Worm (Caenorhabditis elegans): Measurements from ENCODE around the gene coa-4.
"Not testable (repeated sequence)": the region's sequence is repeated elsewhere in the genome, so short reads cannot be mapped to it uniquely, and the experiment has no call there.

Gene coa-4

DNA sequence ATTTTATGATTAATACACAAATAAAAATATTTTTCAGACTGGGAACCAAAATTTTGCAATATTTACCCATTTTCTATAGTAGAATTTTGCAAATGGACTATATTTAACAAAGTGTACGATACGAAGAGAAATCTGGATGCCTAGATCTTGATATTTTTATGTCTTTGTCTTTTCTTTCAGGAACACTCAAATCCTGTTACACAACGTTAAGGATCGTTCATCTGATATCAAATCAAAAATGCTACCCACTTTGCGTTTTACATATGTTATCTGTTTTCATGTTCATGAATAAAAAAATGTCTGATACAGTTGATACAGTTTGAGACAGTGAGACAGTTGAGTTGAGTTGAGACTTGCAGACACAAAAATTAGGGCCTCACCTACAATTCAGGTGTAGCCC is 39.1 kb downstream of the coa-4 start, which contains the start of gene F49C12.1:
TSS of gene F49C12.1 (minus strand) at position 70 of the 400 bp plus-strand sequence.
- TF ChIP-seq tlf-1 (GFP tag; optimal IDR thresholded peaks at IDR 0.05) (no peak), die-1 (tag; optimal IDR thresholded peaks at IDR 0.05) (no peak), F10E7.11 (tag; optimal IDR thresholded peaks at IDR 0.05) (no peak), lsl-1 (GFP tag; optimal IDR thresholded peaks at IDR 0.05) (no peak), ceh-79 (tag; optimal IDR thresholded peaks at IDR 0.05) (no peak), nhr-120 (GFP tag; IDR thresholded peaks at IDR 0.05) (no peak), madf-8 (GFP tag; conservative IDR thresholded peaks at IDR 0.05) (no peak), Y56A3A.18 (GFP tag; IDR thresholded peaks at IDR 0.05) (no peak), chd-7 (tag; optimal IDR thresholded peaks at IDR 0.05) (no peak), ztf-18 (tag; optimal IDR thresholded peaks at IDR 0.05) (no peak), lag-1 (GFP tag; IDR thresholded peaks at IDR 0.05) (no peak)

DNA sequence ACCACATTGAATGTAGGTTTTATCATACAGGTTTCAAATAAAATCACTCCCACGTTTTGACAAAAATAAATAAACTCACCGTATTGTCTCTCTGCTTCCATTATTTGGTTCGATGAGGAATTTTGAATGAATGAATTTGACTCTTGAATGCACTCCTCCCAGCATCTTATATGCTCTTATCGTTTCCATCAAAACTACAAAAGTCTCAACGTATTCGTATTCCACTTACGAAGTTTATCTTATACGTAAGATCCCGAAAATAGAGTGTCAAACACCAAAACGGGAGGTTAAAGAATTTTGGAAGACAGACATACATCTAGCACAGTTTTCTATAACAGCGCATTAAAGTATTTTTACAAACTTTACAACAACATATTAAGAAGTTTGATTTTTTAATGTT is 41.6 kb downstream of the coa-4 start, which contains the start of gene nhr-264:
TSS of gene nhr-264 (minus strand) at position 101 of the 400 bp plus-strand sequence.
- not testable (repeated sequence) for TF ChIP-seq sdz-38 (tag; optimal IDR thresholded peaks at IDR 0.05); Y53G8AR.9 (GFP tag; conservative IDR thresholded peaks at IDR 0.05); ama-1 (optimal IDR thresholded peaks at IDR 0.05); ama-1 (GFP tag; optimal IDR thresholded peaks at IDR 0.05)

DNA sequence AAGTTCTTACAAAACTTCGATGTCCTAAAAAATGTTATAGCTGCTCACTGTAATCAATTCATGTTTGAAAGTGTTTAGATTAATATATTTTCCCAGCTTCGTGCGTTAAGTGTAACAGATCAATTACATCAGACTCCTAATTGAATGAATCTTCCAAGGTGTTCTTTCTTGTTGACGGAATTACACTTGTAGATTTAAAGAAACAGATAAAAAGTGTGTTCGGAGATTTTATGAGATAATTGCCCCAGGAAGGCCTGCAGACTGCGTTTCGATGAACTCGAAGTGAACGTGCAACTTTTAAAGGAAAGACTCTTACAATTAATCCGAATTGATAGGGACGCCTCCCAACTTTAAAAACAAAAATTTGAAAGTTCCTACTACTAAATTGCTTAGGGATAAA is 45.8 kb downstream of the coa-4 start:
- TF ChIP-seq K11D2.4 (GFP tag; IDR thresholded peaks at IDR 0.05) (no peak), B0019.2 (GFP tag; conservative IDR thresholded peaks at IDR 0.05) (no peak), mes-4 (tag; optimal IDR thresholded peaks at IDR 0.05) (no peak), sea-2 (GFP tag; IDR thresholded peaks at IDR 0.05) (no peak), F49E8.2 (tag; optimal IDR thresholded peaks at IDR 0.05; ENCODE audit: insufficient read depth) (no peak), nfyb-1 (GFP tag; IDR thresholded peaks at IDR 0.05) (no peak), F57A8.1 (GFP tag; optimal IDR thresholded peaks at IDR 0.05) (no peak), lin-54 (GFP tag; optimal IDR thresholded peaks at IDR 0.05) (no peak), lag-1 (GFP tag; IDR thresholded peaks at IDR 0.05) (no peak), pbrm-1 (GFP tag; IDR thresholded peaks at IDR 0.05) (no peak), ceh-91 (GFP tag; IDR thresholded peaks at IDR 0.05) (no peak), T07F8.4 (tag; optimal IDR thresholded peaks at IDR 0.05) (no peak), unc-62 (GFP tag; optimal IDR thresholded peaks at IDR 0.05) (no peak), tbx-9 (tag; optimal IDR thresholded peaks at IDR 0.05; ENCODE audit: borderline replicate concordance) (no peak), ztf-25 (GFP tag; IDR thresholded peaks at IDR 0.05) (no peak), snpc-3.4 (tag; optimal IDR thresholded peaks at IDR 0.05) (no peak), D2030.7 (GFP tag; IDR thresholded peaks at IDR 0.05) (no peak), ztf-6 (GFP tag; IDR thresholded peaks at IDR 0.05) (no peak), xnd-1 (tag; optimal IDR thresholded peaks at IDR 0.05) (no peak)

DNA sequence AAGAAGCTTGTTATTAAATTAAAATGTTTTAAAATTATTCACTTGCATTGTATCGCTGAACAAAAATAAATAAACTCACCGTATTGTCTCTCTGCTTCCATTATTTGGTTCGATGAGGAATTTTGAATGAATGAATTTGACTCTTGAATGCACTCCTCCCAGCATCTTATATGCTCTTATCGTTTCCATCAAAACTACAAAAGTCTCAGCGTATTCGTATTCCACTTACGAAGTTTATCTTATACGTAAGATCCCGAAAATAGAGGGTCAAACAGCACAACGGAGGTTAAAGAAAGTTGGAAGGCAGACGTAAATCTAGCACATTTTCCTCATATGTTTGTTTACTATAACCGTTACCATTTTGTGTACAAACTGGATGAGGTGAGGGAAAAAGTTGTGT is 49.1 kb downstream of the coa-4 start, which contains the start of gene nhr-267:
TSS of gene nhr-267 (minus strand) at position 101 of the 400 bp plus-strand sequence.
- not testable (repeated sequence) for TF ChIP-seq nhr-90 (tag; optimal IDR thresholded peaks at IDR 0.05); F57A8.1 (GFP tag; optimal IDR thresholded peaks at IDR 0.05); rec-8 (tag; optimal IDR thresholded peaks at IDR 0.05)

All from whole organism, young adult.